Fruit fly (Drosophila melanogaster): Measurements from ENCODE around the gene CG33169.

The CG33169 gene

dm6 chr3L:22884481-22884880 is 20.8 kb downstream of the CG33169 start:
- TF ChIP-seq sens (GFP tag) (peak; percentile 18), CG17186 (GFP tag; optimal IDR thresholded peaks at IDR 0.05) (no peak), Ets65A (GFP tag) (peak; percentile 55)

dm6 chr3L:22885843-22886242 is 22.2 kb downstream of the CG33169 start:
- TF ChIP-seq Nf-YA (GFP tag; IDR thresholded peaks at IDR 0.05) (no peak), CG15269 (tag; optimal IDR thresholded peaks at IDR 0.05) (no peak), CG8388 (GFP tag; optimal IDR thresholded peaks at IDR 0.05) (no peak), grn (GFP tag; optimal IDR thresholded peaks at IDR 0.05) (peak; percentile 84), PHDP (tag; optimal IDR thresholded peaks at IDR 0.05) (no peak), Elba2 (GFP tag; optimal IDR thresholded peaks at IDR 0.05) (no peak), CG1529 (GFP tag; optimal IDR thresholded peaks at IDR 0.05) (no peak), CG32767 (GFP tag; IDR thresholded peaks at IDR 0.05) (no peak), CG7963 (GFP tag; IDR thresholded peaks at IDR 0.05; ENCODE audit: partially characterized antibody) (no peak), gsb-n (tag; optimal IDR thresholded peaks at IDR 0.05) (no peak), NK7.1 (GFP tag; optimal IDR thresholded peaks at IDR 0.05) (no peak), chinmo (GFP tag; IDR thresholded peaks at IDR 0.05; ENCODE audit: partially characterized antibody) (0 out of 4 replicates have a peak, but pooled peaks have one; percentile 13), Dll (GFP tag; IDR thresholded peaks at IDR 0.05; ENCODE audit: partially characterized antibody) (no peak), D19A (tag; optimal IDR thresholded peaks at IDR 0.05) (no peak), exex (tag; optimal IDR thresholded peaks at IDR 0.05) (peak; percentile 98), Neu2 (GFP tag; optimal IDR thresholded peaks at IDR 0.05; ENCODE audit: borderline replicate concordance) (no peak), CG34376 (GFP tag; optimal IDR thresholded peaks at IDR 0.05) (peak; percentile 9), gem (tag; optimal IDR thresholded peaks at IDR 0.05) (no peak), CG17829 (tag; optimal IDR thresholded peaks at IDR 0.05) (no peak), Taf1 (GFP tag; IDR thresholded peaks at IDR 0.05) (no peak), CG11247 (GFP tag; IDR thresholded peaks at IDR 0.05) (no peak), CG7556 (GFP tag; optimal IDR thresholded peaks at IDR 0.05) (no peak)

- TF ChIP-seq CG11696 (GFP tag; IDR thresholded peaks at IDR 0.05) = no peak
- no peak for TF ChIP-seq sqz (GFP tag; optimal IDR thresholded peaks at IDR 0.05)
- no peak for TF ChIP-seq Gug (GFP tag; IDR thresholded peaks at IDR 0.05)
- TF ChIP-seq pfk (GFP tag; optimal IDR thresholded peaks at IDR 0.05) = no peak
- peak; percentile 40 for TF ChIP-seq cwo (GFP tag; optimal IDR thresholded peaks at IDR 0.05)
- no peak for TF ChIP-seq dimm (GFP tag; IDR thresholded peaks at IDR 0.05)
- peak; percentile 25 for TF ChIP-seq Med (GFP tag)
- no peak for TF ChIP-seq esg (GFP tag; conservative IDR thresholded peaks at IDR 0.05)
- no peak for TF ChIP-seq CG4424 (GFP tag; optimal IDR thresholded peaks at IDR 0.05)
- TF ChIP-seq az2 (GFP tag; optimal IDR thresholded peaks at IDR 0.05) = no peak
- no peak for TF ChIP-seq CG7556 (GFP tag; optimal IDR thresholded peaks at IDR 0.05)
- no peak for TF ChIP-seq CG10654 (GFP tag; optimal IDR thresholded peaks at IDR 0.05)
- TF ChIP-seq chinmo (GFP tag; IDR thresholded peaks at IDR 0.05; ENCODE audit: partially characterized antibody) = 0 out of 4 replicates have a peak, but pooled peaks have one; percentile 57
- no peak for TF ChIP-seq Trl (optimal IDR thresholded peaks at IDR 0.05)
- TF ChIP-seq Trl (GFP tag; optimal IDR thresholded peaks at IDR 0.05) = no peak
- TF ChIP-seq Xbp1 (GFP tag; optimal IDR thresholded peaks at IDR 0.05) = no peak
- no peak for TF ChIP-seq Bgb (GFP tag; IDR thresholded peaks at IDR 0.05; ENCODE audit: partially characterized antibody)
- no peak for TF ChIP-seq CG8089 (GFP tag; optimal IDR thresholded peaks at IDR 0.05)
- TF ChIP-seq CG10462 (GFP tag; optimal IDR thresholded peaks at IDR 0.05) = no peak
- no peak for TF ChIP-seq HHEX (GFP tag; optimal IDR thresholded peaks at IDR 0.05)
- no peak for TF ChIP-seq pita (GFP tag; optimal IDR thresholded peaks at IDR 0.05)
- 0 out of 3 replicates have a peak, but pooled peaks have one; percentile 47 for TF ChIP-seq CG2199 (GFP tag; IDR thresholded peaks at IDR 0.05)
- TF ChIP-seq danr (GFP tag; IDR thresholded peaks at IDR 0.05) = no peak
- TF ChIP-seq zf30C (GFP tag; optimal IDR thresholded peaks at IDR 0.05) = no peak
- TF ChIP-seq nau (GFP tag; optimal IDR thresholded peaks at IDR 0.05) = no peak
- peak; percentile 26 for TF ChIP-seq Hey (tag; optimal IDR thresholded peaks at IDR 0.05)
- TF ChIP-seq ato (GFP tag; IDR thresholded peaks at IDR 0.05; ENCODE audit: partially characterized antibody) = no peak
Observed at dm6 chr3L:22886939-22887338, 23.3 kb downstream of the CG33169 start.
